Fruit fly (Drosophila melanogaster) whole organism, embryonic: ENCODE results near the gene Dic4.

Experiments
- ATbp ChIP-seq: fragments of 200-800 bp; sonication (Bioruptor generic); optimal IDR thresholded peaks from 2 replicates; lab custom pipeline; 2017; ENCODE audit warnings: missing biosample characterization, mild to moderate bottlenecking, missing genetic modification characterization, missing genetic modification reagents
- CG10654 ChIP-seq: fragments of 200-800 bp; sonication (Bioruptor generic); optimal IDR thresholded peaks from 2 replicates; lab custom pipeline; 2016; ENCODE audit warnings: missing biosample characterization, missing genetic modification characterization
- CG11456 ChIP-seq: fragments of 200-800 bp; sonication (Bioruptor generic); IDR thresholded peaks from 3 replicates; pipeline ENCODE4 v1.3.6; 2022; ENCODE audit warnings: missing biosample characterization, missing genetic modification characterization
- CG12659 ChIP-seq: fragments of 200-800 bp; sonication (Bioruptor generic); optimal IDR thresholded peaks from 3 replicates; lab custom pipeline; 2017; ENCODE audit warnings: mild to moderate bottlenecking, missing biosample characterization, missing genetic modification reagents, missing genetic modification characterization
- CG13894 ChIP-seq: fragments of 200-800 bp; sonication (Bioruptor generic); optimal IDR thresholded peaks from 3 replicates; lab custom pipeline; 2018; ENCODE audit warnings: missing biosample characterization, mild to moderate bottlenecking, missing genetic modification characterization, moderate library complexity
- CG14441 ChIP-seq: fragments of 200-800 bp; sonication (Bioruptor generic); IDR thresholded peaks from 2 replicates; pipeline ENCODE4 v1.3.6; 2022; ENCODE audit warnings: missing biosample characterization, missing genetic modification characterization
- CG14860 ChIP-seq: fragments of 200-800 bp; sonication (Bioruptor generic); IDR thresholded peaks from 3 replicates; pipeline ENCODE4 v1.3.6; 2022; ENCODE audit warnings: missing biosample characterization, missing genetic modification characterization; ENCODE audit not compliant: partially characterized antibody
- CG15011 ChIP-seq: fragments of 200-800 bp; sonication (Bioruptor generic); optimal IDR thresholded peaks from 3 replicates; lab custom pipeline; 2018; ENCODE audit warnings: missing biosample characterization, mild to moderate bottlenecking, missing genetic modification characterization
- CG15514 ChIP-seq: fragments of 200-800 bp; sonication (Bioruptor generic); optimal IDR thresholded peaks from 3 replicates; lab custom pipeline; 2017; ENCODE audit warnings: missing biosample characterization, missing genetic modification characterization, mild to moderate bottlenecking, moderate library complexity, missing genetic modification reagents
- CG16815 ChIP-seq: fragments of 200-800 bp; sonication (Bioruptor generic); optimal IDR thresholded peaks from 3 replicates; lab custom pipeline; 2017; ENCODE audit warnings: missing biosample characterization, mild to moderate bottlenecking, missing genetic modification characterization
- CG17612 ChIP-seq: fragments of 200-800 bp; sonication (Bioruptor generic); IDR thresholded peaks from 2 replicates; pipeline ENCODE4 v1.3.6; 2022; ENCODE audit warnings: missing biosample characterization, missing genetic modification characterization
- CG2116 ChIP-seq: fragments of 200-800 bp; sonication (Bioruptor generic); optimal IDR thresholded peaks from 3 replicates; lab custom pipeline; 2018; ENCODE audit warnings: missing biosample characterization, mild to moderate bottlenecking, missing genetic modification characterization
- CG2120 ChIP-seq: fragments of 200-800 bp; sonication (Bioruptor generic); optimal IDR thresholded peaks from 3 replicates; lab custom pipeline; 2016; ENCODE audit warnings: missing biosample characterization, missing genetic modification characterization
- CG2202 ChIP-seq: fragments of 200-800 bp; sonication (Bioruptor generic); optimal IDR thresholded peaks from 2 replicates; lab custom pipeline; 2018; ENCODE audit warnings: missing biosample characterization, mild to moderate bottlenecking, missing genetic modification characterization
- CG3407 ChIP-seq: fragments of 200-800 bp; sonication (Bioruptor generic); optimal IDR thresholded peaks from 2 replicates; lab custom pipeline; 2018; ENCODE audit warnings: missing biosample characterization, mild to moderate bottlenecking, missing genetic modification characterization
- CG4360 ChIP-seq: fragments of 200-800 bp; sonication (Bioruptor generic); IDR thresholded peaks from 2 replicates; pipeline ENCODE4 v1.3.6; 2022; ENCODE audit warnings: missing biosample characterization, missing genetic modification characterization
- CG6175 ChIP-seq: fragments of 200-800 bp; sonication (Bioruptor generic); IDR thresholded peaks from 3 replicates; pipeline ENCODE4 v1.3.6; 2022; ENCODE audit warnings: missing biosample characterization, missing genetic modification characterization
- CG6791 ChIP-seq: fragments of 200-800 bp; sonication (Bioruptor generic); IDR thresholded peaks from 3 replicates; pipeline ENCODE4 v1.3.6; 2022; ENCODE audit warnings: missing biosample characterization, missing genetic modification characterization; ENCODE audit not compliant: partially characterized antibody
- CG7271 ChIP-seq: fragments of 200-800 bp; sonication (Bioruptor generic); optimal IDR thresholded peaks from 2 replicates; lab custom pipeline; 2018; ENCODE audit warnings: missing biosample characterization, mild to moderate bottlenecking, missing genetic modification characterization, moderate library complexity
- CG8765 ChIP-seq: fragments of 200-800 bp; sonication (Bioruptor generic); IDR thresholded peaks from 2 replicates; pipeline ENCODE4 v1.3.6; 2022; ENCODE audit warnings: missing biosample characterization, missing genetic modification characterization
- CG9609 ChIP-seq: fragments of 200-800 bp; sonication (Bioruptor generic); optimal IDR thresholded peaks from 3 replicates; lab custom pipeline; 2016; ENCODE audit warnings: missing biosample characterization, missing genetic modification characterization
- Doc3 ChIP-seq: fragments of 200-800 bp; sonication (Bioruptor generic); IDR thresholded peaks from 3 replicates; pipeline ENCODE4 v1.3.6; 2022; ENCODE audit warnings: missing biosample characterization, missing genetic modification characterization; ENCODE audit not compliant: partially characterized antibody
- Eip74EF ChIP-seq, 2 experiments: fragments of 200-800 bp in 1 of 2; fragments of >200 bp in 1 of 2; sonication (Bioruptor generic) in 1 of 2; optimal IDR thresholded peaks; 2 replicates each; lab custom pipeline; 2017 to 2019; ENCODE audit warnings: missing biosample characterization in 2 of 2, missing genetic modification characterization in 2 of 2, mild to moderate bottlenecking in 1 of 2, moderate library complexity in 1 of 2
- Jarid2 ChIP-seq: fragments of 200-800 bp; sonication (Bioruptor generic); optimal IDR thresholded peaks from 3 replicates; lab custom pipeline; 2017; ENCODE audit warnings: mild to moderate bottlenecking, missing biosample characterization, missing genetic modification reagents, missing genetic modification characterization
- Mrtf ChIP-seq: fragments of 200-800 bp; sonication (Bioruptor generic); IDR thresholded peaks from 3 replicates; pipeline ENCODE4 v1.3.6; 2022; ENCODE audit warnings: missing biosample characterization, missing genetic modification characterization
- NC2α ChIP-seq: fragments of 200-800 bp; sonication (Bioruptor generic); optimal IDR thresholded peaks from 2 replicates; lab custom pipeline; 2016; ENCODE audit warnings: missing biosample characterization, missing genetic modification characterization
- Optix ChIP-seq: fragments of 200-800 bp; sonication (Bioruptor generic); IDR thresholded peaks from 3 replicates; pipeline ENCODE4 v1.3.6; 2022; ENCODE audit warnings: missing biosample characterization, missing genetic modification characterization
- Six4 ChIP-seq: fragments of 200-800 bp; sonication (Bioruptor generic); optimal IDR thresholded peaks from 2 replicates; lab custom pipeline; 2016; ENCODE audit warnings: missing biosample characterization, missing genetic modification characterization
- TFAM ChIP-seq: fragments of 200-800 bp; sonication (Bioruptor generic); optimal IDR thresholded peaks from 2 replicates; lab custom pipeline; 2017; ENCODE audit warnings: missing biosample characterization, missing genetic modification characterization, inconsistent platforms
- Trl ChIP-seq, 3 experiments: fragments of >200 bp in 2 of 3; fragments of 200-800 bp in 1 of 3; sonication (Bioruptor generic) in 1 of 3; optimal IDR thresholded peaks; 2 replicates in 1 of 3; 3 replicates in 2 of 3; lab custom pipeline; 2016 to 2017; ENCODE audit warnings: missing biosample characterization in 1 of 3, missing genetic modification characterization in 1 of 3
- Xrp1 ChIP-seq: fragments of 200-800 bp; sonication (Bioruptor generic); IDR thresholded peaks from 2 replicates; pipeline ENCODE4 v1.3.6; 2022; ENCODE audit warnings: missing biosample characterization, missing genetic modification characterization
- caup ChIP-seq: fragments of 200-800 bp; sonication (Bioruptor generic); optimal IDR thresholded peaks from 3 replicates; lab custom pipeline; 2017; ENCODE audit warnings: missing biosample characterization, mild to moderate bottlenecking, missing genetic modification characterization, moderate library complexity; ENCODE audit not compliant: severe bottlenecking
- chif ChIP-seq, 2 experiments: fragments of 200-800 bp; sonication (Bioruptor generic); optimal IDR thresholded peaks; 3 replicates each; lab custom pipeline; 2016; ENCODE audit warnings: missing biosample characterization in 2 of 2, missing genetic modification characterization in 2 of 2
- crp ChIP-seq, 2 experiments: fragments of 200-800 bp; sonication (Bioruptor generic); optimal IDR thresholded peaks; 2 replicates in 1 of 2; 3 replicates in 1 of 2; lab custom pipeline; 2017; ENCODE audit warnings: missing biosample characterization in 2 of 2, missing genetic modification characterization in 2 of 2, mild to moderate bottlenecking in 1 of 2, moderate library complexity in 1 of 2
- dmrt99B ChIP-seq: fragments of 200-800 bp; sonication (Bioruptor generic); optimal IDR thresholded peaks from 2 replicates; lab custom pipeline; 2018; ENCODE audit warnings: missing biosample characterization, mild to moderate bottlenecking, missing genetic modification characterization, moderate library complexity
- dpn ChIP-seq, 2 experiments: fragments of 200-800 bp; sonication (Bioruptor generic); optimal IDR thresholded peaks; 3 replicates each; lab custom pipeline; 2016; ENCODE audit warnings: missing biosample characterization in 2 of 2, missing genetic modification characterization in 2 of 2
- ems ChIP-seq: fragments of 200-800 bp; sonication (Bioruptor generic); optimal IDR thresholded peaks from 3 replicates; lab custom pipeline; 2016; ENCODE audit warnings: missing biosample characterization, missing genetic modification characterization
- fd96Cb ChIP-seq: fragments of 200-800 bp; sonication (Bioruptor generic); optimal IDR thresholded peaks from 2 replicates; lab custom pipeline; 2018; ENCODE audit warnings: missing biosample characterization, mild to moderate bottlenecking, missing genetic modification characterization, moderate library complexity
- ftz-f1 ChIP-seq: fragments of 200-800 bp; sonication (Bioruptor generic); optimal IDR thresholded peaks from 2 replicates; lab custom pipeline; 2016; ENCODE audit warnings: missing biosample characterization, missing genetic modification characterization
- h ChIP-seq: fragments of >200 bp; optimal IDR thresholded peaks from 2 replicates; lab custom pipeline; 2017
- hkb ChIP-seq, 2 experiments: fragments of 200-800 bp in 1 of 2; fragments of >200 bp in 1 of 2; sonication (Bioruptor generic) in 1 of 2; IDR thresholded peaks in 1 of 2; optimal IDR thresholded peaks in 1 of 2; 2 replicates each; pipeline versions ENCODE4 v1.3.6 to Lab custom; 2017 to 2022; ENCODE audit warnings: missing biosample characterization in 1 of 2, missing genetic modification characterization in 1 of 2
- nom ChIP-seq: fragments of 200-800 bp; sonication (Bioruptor generic); optimal IDR thresholded peaks from 2 replicates; lab custom pipeline; 2017; ENCODE audit warnings: missing biosample characterization, missing genetic modification characterization, mild to moderate bottlenecking, moderate library complexity, missing genetic modification reagents
- peb ChIP-seq: fragments of 200-800 bp; sonication (Bioruptor generic); IDR thresholded peaks from 2 replicates; pipeline ENCODE4 v1.3.6; 2022; ENCODE audit warnings: missing biosample characterization, missing genetic modification characterization
- phol ChIP-seq: fragments of 200-800 bp; sonication (Bioruptor generic); optimal IDR thresholded peaks from 3 replicates; lab custom pipeline; 2018; ENCODE audit warnings: missing biosample characterization, mild to moderate bottlenecking, missing genetic modification characterization, moderate library complexity
- sens-2 ChIP-seq: fragments of 200-800 bp; sonication (Bioruptor generic); IDR thresholded peaks from 2 replicates; pipeline ENCODE4 v1.3.6; 2022; ENCODE audit warnings: missing biosample characterization, missing genetic modification characterization
- seq ChIP-seq: fragments of 200-800 bp; sonication (Bioruptor generic); IDR thresholded peaks from 2 replicates; pipeline ENCODE4 v1.3.6; 2022; ENCODE audit warnings: missing biosample characterization, missing genetic modification characterization
- slp2 ChIP-seq: fragments of 200-800 bp; sonication (Bioruptor generic); optimal IDR thresholded peaks from 2 replicates; lab custom pipeline; 2016; ENCODE audit warnings: missing biosample characterization, missing genetic modification characterization
- sqz ChIP-seq: fragments of 200-800 bp; sonication (Bioruptor generic); optimal IDR thresholded peaks from 3 replicates; lab custom pipeline; 2018; ENCODE audit warnings: missing biosample characterization, mild to moderate bottlenecking, missing genetic modification characterization
- unpg ChIP-seq: fragments of 200-800 bp; sonication (Bioruptor generic); optimal IDR thresholded peaks from 3 replicates; lab custom pipeline; 2018; ENCODE audit warnings: missing biosample characterization, mild to moderate bottlenecking, missing genetic modification characterization, moderate library complexity

Gene Dic4

DNA sequence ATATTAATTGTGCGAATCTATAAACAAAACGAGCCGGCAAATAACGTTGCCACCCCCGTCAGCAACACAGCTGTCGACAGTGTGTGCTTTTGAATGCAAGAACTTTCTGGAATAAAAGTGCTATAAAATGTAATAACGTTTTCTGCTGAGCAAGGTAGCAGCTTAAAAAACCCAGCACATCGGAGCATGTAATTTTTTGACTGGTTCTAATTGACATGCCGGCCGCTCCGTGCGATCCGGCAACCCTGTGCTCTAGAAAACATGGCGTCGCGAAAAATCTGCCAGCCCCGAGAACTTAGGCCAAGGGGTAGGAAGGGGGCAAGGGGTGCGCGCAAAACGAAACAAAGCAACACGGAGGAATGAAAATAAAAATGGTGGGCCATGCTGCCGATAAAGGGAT is 26.0 kb downstream of the Dic4 start (continued):
- peak in 1 of 2 experiments; percentile 68 for TF ChIP-seq crp (GFP tag; optimal IDR thresholded peaks at IDR 0.05; lab: Kevin White, UChicago)
- no peak for TF ChIP-seq CG2202
- TF ChIP-seq CG2120 (GFP tag; lab: Kevin White, UChicago): peak; percentile 53
- TF ChIP-seq sens-2: no peak
- TF ChIP-seq chif (GFP tag; optimal IDR thresholded peaks at IDR 0.05; lab: Kevin White, UChicago): no peak
- peak; percentile 96 for TF ChIP-seq CG15514 (GFP tag; lab: Kevin White, UChicago)
- TF ChIP-seq CG9609 (GFP tag; lab: Kevin White, UChicago): no peak
- no peak; the same call in 1 of the 2 replicates for TF ChIP-seq seq
- no peak for TF ChIP-seq CG8765 (GFP tag; lab: Robert Waterston, UW)
- TF ChIP-seq Xrp1 (GFP tag; lab: Robert Waterston, UW): 0 out of 2 replicates have a peak, but pooled peaks have one; percentile 26
- TF ChIP-seq CG7271 (tag; lab: Kevin White, UChicago): no peak
- no peak for TF ChIP-seq CG2116
- TF ChIP-seq CG12659: peak; percentile 49
- no peak for TF ChIP-seq Optix (GFP tag; lab: Robert Waterston, UW)
- TF ChIP-seq CG14441 (GFP tag; lab: Robert Waterston, UW): 0 out of 2 replicates have a peak, but pooled peaks have one; percentile 21
- peak; percentile 0 for TF ChIP-seq caup (GFP tag; lab: Kevin White, UChicago)
- TF ChIP-seq fd96Cb (tag; lab: Kevin White, UChicago): no peak
- TF ChIP-seq CG13894: no peak
- peak; percentile 7 for TF ChIP-seq slp2 (GFP tag; lab: Kevin White, UChicago)
- no peak for TF ChIP-seq ATbp (GFP tag; lab: Kevin White, UChicago)
- no peak for TF ChIP-seq NC2α
- no peak for TF ChIP-seq Jarid2 (GFP tag; lab: Kevin White, UChicago)
- TF ChIP-seq Trl (optimal IDR thresholded peaks at IDR 0.05; lab: Kevin White, UChicago): no peak
- TF ChIP-seq Trl (GFP tag; optimal IDR thresholded peaks at IDR 0.05; lab: Kevin White, UChicago): peak; percentile 43
- no peak for TF ChIP-seq h (lab: Kevin White, UChicago)
- no peak for TF ChIP-seq Six4 (GFP tag; lab: Kevin White, UChicago)
- peak; percentile 51 for TF ChIP-seq ftz-f1 (GFP tag; lab: Kevin White, UChicago)
- TF ChIP-seq phol (tag; lab: Kevin White, UChicago): peak; percentile 98
- TF ChIP-seq unpg: peak; percentile 16
- TF ChIP-seq TFAM (GFP tag; lab: Kevin White, UChicago): no peak
- TF ChIP-seq CG16815 (GFP tag; lab: Kevin White, UChicago): no peak
- TF ChIP-seq sqz: no peak
- no peak for TF ChIP-seq Eip74EF (GFP tag; optimal IDR thresholded peaks at IDR 0.05; lab: Kevin White, UChicago)
- TF ChIP-seq CG4360 (GFP tag; lab: Robert Waterston, UW): no peak
- TF ChIP-seq peb (GFP tag; lab: Robert Waterston, UW): no peak
- no peak for TF ChIP-seq CG14860 (GFP tag; lab: Robert Waterston, UW)
- no peak for TF ChIP-seq dmrt99B (tag; lab: Kevin White, UChicago)
- peak in 1 of 2 experiments; percentile 29 for TF ChIP-seq dpn (GFP tag; optimal IDR thresholded peaks at IDR 0.05; lab: Kevin White, UChicago)
- TF ChIP-seq ems: no peak
- TF ChIP-seq CG6175 (GFP tag; lab: Robert Waterston, UW): no peak
- TF ChIP-seq CG15011 (GFP tag; lab: Kevin White, UChicago): no peak
- no peak for TF ChIP-seq CG3407 (GFP tag; lab: Kevin White, UChicago)
- TF ChIP-seq CG10654 (GFP tag; lab: Kevin White, UChicago): no peak
- no peak for TF ChIP-seq Mrtf (GFP tag; lab: Robert Waterston, UW)
- TF ChIP-seq hkb (optimal IDR thresholded peaks at IDR 0.05; lab: Kevin White, UChicago): no peak
- no peak for TF ChIP-seq hkb (GFP tag; IDR thresholded peaks at IDR 0.05; lab: Robert Waterston, UW)
- TF ChIP-seq CG11456 (GFP tag; lab: Robert Waterston, UW): no peak
- peak; percentile 56 for TF ChIP-seq nom (GFP tag; lab: Kevin White, UChicago)
- TF ChIP-seq CG17612 (GFP tag; lab: Robert Waterston, UW): no peak
- no peak for TF ChIP-seq Doc3 (GFP tag; lab: Robert Waterston, UW)
- peak; percentile 31; the same call in 1 of the 3 replicates for TF ChIP-seq CG6791 (GFP tag; lab: Robert Waterston, UW)
